Fruit fly (Drosophila melanogaster) whole organism, embryonic: ENCODE measurements around the gene Orct2.

ENCODE experiments used
- Bgb ChIP-seq: fragments of 200-800 bp; sonication (Bioruptor generic); IDR thresholded peaks from 2 replicates; pipeline ENCODE4 v1.3.6; 2022; ENCODE audit warnings: missing biosample characterization, missing genetic modification characterization; ENCODE audit not compliant: partially characterized antibody
- CG11560 ChIP-seq: fragments of 200-800 bp; sonication (Bioruptor generic); IDR thresholded peaks from 3 replicates; pipeline ENCODE4 v1.3.6; 2022; ENCODE audit warnings: missing biosample characterization, missing genetic modification characterization
- CG12071 ChIP-seq: fragments of 200-800 bp; sonication (Bioruptor generic); optimal IDR thresholded peaks from 3 replicates; lab custom pipeline; 2018; ENCODE audit warnings: missing biosample characterization, mild to moderate bottlenecking, missing genetic modification characterization
- CG12391 ChIP-seq: fragments of 200-800 bp; sonication (Bioruptor generic); optimal IDR thresholded peaks from 3 replicates; lab custom pipeline; 2018; ENCODE audit warnings: missing biosample characterization, mild to moderate bottlenecking, missing genetic modification characterization, moderate library complexity
- CG13123 ChIP-seq: fragments of 200-800 bp; sonication (Bioruptor generic); optimal IDR thresholded peaks from 2 replicates; lab custom pipeline; 2016; ENCODE audit warnings: missing biosample characterization, missing genetic modification characterization
- CG13287 ChIP-seq: fragments of 200-800 bp; sonication (Bioruptor generic); IDR thresholded peaks from 2 replicates; pipeline ENCODE4 v1.3.6; 2022; ENCODE audit warnings: missing biosample characterization, missing genetic modification characterization; ENCODE audit not compliant: partially characterized antibody
- CG15601 ChIP-seq: fragments of 200-800 bp; sonication (Bioruptor generic); optimal IDR thresholded peaks from 3 replicates; lab custom pipeline; 2019; ENCODE audit warnings: missing biosample characterization, mild to moderate bottlenecking, missing genetic modification characterization, moderate library complexity
- CG16813 ChIP-seq: fragments of 200-800 bp; sonication (Bioruptor generic); IDR thresholded peaks from 3 replicates; pipeline ENCODE4 v1.3.6; 2022; ENCODE audit warnings: missing biosample characterization, missing genetic modification characterization; ENCODE audit not compliant: partially characterized antibody
- CG17802 ChIP-seq: fragments of 200-800 bp; sonication (Bioruptor generic); optimal IDR thresholded peaks from 2 replicates; lab custom pipeline; 2018; ENCODE audit warnings: missing biosample characterization, mild to moderate bottlenecking, missing genetic modification characterization, moderate library complexity
- CG18619 ChIP-seq: fragments of 200-800 bp; sonication (Bioruptor generic); optimal IDR thresholded peaks from 3 replicates; lab custom pipeline; 2017; ENCODE audit warnings: missing biosample characterization, mild to moderate bottlenecking, missing genetic modification characterization
- CG18764 ChIP-seq: fragments of 200-800 bp; sonication (Bioruptor generic); optimal IDR thresholded peaks from 3 replicates; lab custom pipeline; 2016; ENCODE audit warnings: missing biosample characterization, missing genetic modification characterization
- CG3065 ChIP-seq: fragments of 200-800 bp; sonication (Bioruptor generic); optimal IDR thresholded peaks from 2 replicates; lab custom pipeline; 2016; ENCODE audit warnings: missing biosample characterization, missing genetic modification characterization
- CG34376 ChIP-seq: fragments of 200-800 bp; sonication (Bioruptor generic); optimal IDR thresholded peaks from 2 replicates; lab custom pipeline; 2018; ENCODE audit warnings: missing biosample characterization, mild to moderate bottlenecking, missing genetic modification characterization
- CG3847 ChIP-seq: fragments of 200-800 bp; sonication (Bioruptor generic); IDR thresholded peaks from 2 replicates; pipeline ENCODE4 v1.3.6; 2022; ENCODE audit warnings: missing biosample characterization, missing genetic modification characterization
- CG3995 ChIP-seq: fragments of 200-800 bp; sonication (Bioruptor generic); optimal IDR thresholded peaks from 3 replicates; lab custom pipeline; 2016; ENCODE audit warnings: missing biosample characterization, missing genetic modification characterization
- CG4707 ChIP-seq: fragments of 200-800 bp; sonication (Bioruptor generic); optimal IDR thresholded peaks from 2 replicates; lab custom pipeline; 2018; ENCODE audit warnings: missing biosample characterization, mild to moderate bottlenecking, missing genetic modification characterization, moderate library complexity
- CG4854 ChIP-seq: fragments of 200-800 bp; sonication (Bioruptor generic); optimal IDR thresholded peaks from 2 replicates; lab custom pipeline; 2016; ENCODE audit warnings: missing biosample characterization, missing genetic modification characterization, inconsistent platforms
- CG5245 ChIP-seq: fragments of 200-800 bp; sonication (Bioruptor generic); optimal IDR thresholded peaks from 3 replicates; lab custom pipeline; 2016; ENCODE audit warnings: missing biosample characterization, missing genetic modification characterization
- CG5953 ChIP-seq: fragments of 200-800 bp; sonication (Bioruptor generic); IDR thresholded peaks from 2 replicates; pipeline ENCODE4 v1.3.6; 2022; ENCODE audit warnings: missing biosample characterization, missing genetic modification characterization
- CG8089 ChIP-seq: fragments of 200-800 bp; sonication (Bioruptor generic); optimal IDR thresholded peaks from 3 replicates; lab custom pipeline; 2016; ENCODE audit warnings: missing biosample characterization, missing genetic modification characterization
- CG8478 ChIP-seq: fragments of >200 bp; optimal IDR thresholded peaks from 2 replicates; lab custom pipeline; 2018
- CG9797 ChIP-seq: fragments of 200-800 bp; sonication (Bioruptor generic); optimal IDR thresholded peaks from 3 replicates; lab custom pipeline; 2018; ENCODE audit warnings: missing biosample characterization, mild to moderate bottlenecking, missing genetic modification characterization
- CG9817 ChIP-seq: fragments of 200-800 bp; sonication (Bioruptor generic); optimal IDR thresholded peaks from 2 replicates; lab custom pipeline; 2018; ENCODE audit warnings: missing biosample characterization, mild to moderate bottlenecking, missing genetic modification characterization, moderate library complexity
- CrebB ChIP-seq: fragments of 200-800 bp; sonication (Bioruptor generic); optimal IDR thresholded peaks from 3 replicates; lab custom pipeline; 2018; ENCODE audit warnings: missing biosample characterization, mild to moderate bottlenecking, missing genetic modification characterization
- D ChIP-seq, 2 experiments: fragments of 200-800 bp in 1 of 2; fragments of >200 bp in 1 of 2; sonication (Bioruptor generic) in 1 of 2; optimal IDR thresholded peaks; 2 replicates in 1 of 2; 3 replicates in 1 of 2; lab custom pipeline; 2017; ENCODE audit warnings: mild to moderate bottlenecking in 1 of 2, missing biosample characterization in 1 of 2, missing genetic modification characterization in 1 of 2, missing genetic modification reagents in 1 of 2
- Ets65A ChIP-seq: fragments of 200-800 bp; sonication (Bioruptor generic); peaks from one replicate; lab custom pipeline; 2016; ENCODE audit warnings: missing biosample characterization, missing genetic modification characterization
- HHEX ChIP-seq: fragments of 200-800 bp; sonication (Bioruptor generic); optimal IDR thresholded peaks from 3 replicates; lab custom pipeline; 2017; ENCODE audit warnings: missing biosample characterization, mild to moderate bottlenecking, missing genetic modification characterization, missing genetic modification reagents
- HmgD ChIP-seq: fragments of 200-800 bp; sonication (Bioruptor generic); optimal IDR thresholded peaks from 3 replicates; lab custom pipeline; 2016; ENCODE audit warnings: missing biosample characterization, missing genetic modification characterization
- Mrtf ChIP-seq: fragments of 200-800 bp; sonication (Bioruptor generic); IDR thresholded peaks from 3 replicates; pipeline ENCODE4 v1.3.6; 2022; ENCODE audit warnings: missing biosample characterization, missing genetic modification characterization
- Poxn ChIP-seq: fragments of 200-800 bp; sonication (Bioruptor generic); IDR thresholded peaks from 2 replicates; pipeline ENCODE4 v1.3.6; 2022; ENCODE audit warnings: missing biosample characterization, missing genetic modification characterization
- Trl ChIP-seq, 3 experiments: fragments of >200 bp in 2 of 3; fragments of 200-800 bp in 1 of 3; sonication (Bioruptor generic) in 1 of 3; optimal IDR thresholded peaks; 2 replicates in 1 of 3; 3 replicates in 2 of 3; lab custom pipeline; 2016 to 2017; ENCODE audit warnings: missing biosample characterization in 1 of 3, missing genetic modification characterization in 1 of 3
- bigmax ChIP-seq: fragments of 200-800 bp; sonication (Bioruptor generic); optimal IDR thresholded peaks from 2 replicates; lab custom pipeline; 2018; ENCODE audit warnings: missing biosample characterization, mild to moderate bottlenecking, missing genetic modification characterization
- bowl ChIP-seq: fragments of 200-800 bp; sonication (Bioruptor generic); IDR thresholded peaks from 2 replicates; pipeline ENCODE4 v1.3.6; 2022; ENCODE audit warnings: missing biosample characterization, missing genetic modification characterization
- cas ChIP-seq: fragments of 200-800 bp; sonication (Bioruptor generic); IDR thresholded peaks from 2 replicates; pipeline ENCODE4 v1.3.6; 2022; ENCODE audit warnings: missing biosample characterization, missing genetic modification characterization
- ci ChIP-seq: fragments of 200-800 bp; sonication (Bioruptor generic); IDR thresholded peaks from 3 replicates; pipeline ENCODE4 v1.3.6; 2022; ENCODE audit warnings: missing biosample characterization, missing genetic modification characterization
- emc ChIP-seq: fragments of 200-800 bp; sonication (Bioruptor generic); optimal IDR thresholded peaks from 2 replicates; lab custom pipeline; 2016; ENCODE audit warnings: missing biosample characterization, missing genetic modification characterization
- gcm2 ChIP-seq: fragments of 200-800 bp; sonication (Bioruptor generic); optimal IDR thresholded peaks from 2 replicates; lab custom pipeline; 2016; ENCODE audit warnings: missing biosample characterization, missing genetic modification characterization
- her ChIP-seq: fragments of 200-800 bp; sonication (Bioruptor generic); optimal IDR thresholded peaks from 2 replicates; lab custom pipeline; 2016; ENCODE audit warnings: missing biosample characterization, missing genetic modification characterization
- ind ChIP-seq: fragments of 200-800 bp; sonication (Bioruptor generic); optimal IDR thresholded peaks from 3 replicates; lab custom pipeline; 2016; ENCODE audit warnings: missing biosample characterization, missing genetic modification characterization
- insv ChIP-seq, 2 experiments: fragments of 200-800 bp; sonication (Bioruptor generic); optimal IDR thresholded peaks; 3 replicates each; lab custom pipeline; 2016 to 2018; ENCODE audit warnings: missing biosample characterization in 2 of 2, missing genetic modification characterization in 2 of 2
- mam ChIP-seq: fragments of 200-800 bp; sonication (Bioruptor generic); optimal IDR thresholded peaks from 3 replicates; lab custom pipeline; 2016; ENCODE audit warnings: missing biosample characterization, missing genetic modification characterization
- nmo ChIP-seq: fragments of 200-800 bp; sonication (Bioruptor generic); optimal IDR thresholded peaks from 2 replicates; lab custom pipeline; 2018; ENCODE audit warnings: missing biosample characterization, mild to moderate bottlenecking, missing genetic modification characterization, moderate library complexity
- p53 ChIP-seq: fragments of 200-800 bp; sonication (Bioruptor generic); optimal IDR thresholded peaks from 2 replicates; lab custom pipeline; 2016; ENCODE audit warnings: missing biosample characterization, missing genetic modification characterization
- pnt ChIP-seq: fragments of 200-800 bp; sonication (Bioruptor generic); optimal IDR thresholded peaks from 3 replicates; lab custom pipeline; 2016; ENCODE audit warnings: missing biosample characterization, missing genetic modification characterization
- stwl ChIP-seq: fragments of 200-800 bp; sonication (Bioruptor generic); optimal IDR thresholded peaks from 3 replicates; lab custom pipeline; 2018; ENCODE audit warnings: missing biosample characterization, mild to moderate bottlenecking, missing genetic modification characterization, moderate library complexity
- tll ChIP-seq, 2 experiments: fragments of 200-800 bp in 1 of 2; fragments of >200 bp in 1 of 2; sonication (Bioruptor generic) in 1 of 2; optimal IDR thresholded peaks; 2 replicates each; lab custom pipeline; 2017 to 2019; ENCODE audit warnings: missing biosample characterization in 2 of 2, missing genetic modification characterization in 2 of 2, mild to moderate bottlenecking in 1 of 2, moderate library complexity in 1 of 2
- zen2 ChIP-seq: fragments of 200-800 bp; sonication (Bioruptor generic); IDR thresholded peaks from 3 replicates; pipeline ENCODE4 v1.3.6; 2022; ENCODE audit warnings: missing biosample characterization, missing genetic modification characterization; ENCODE audit not compliant: partially characterized antibody

The Orct2 gene

dm6 chr3R:24276104-24277008 is 3.5 kb downstream of the Orct2 start, which contains the start of gene Orct (continued):
- TF ChIP-seq mam (GFP tag; lab: Kevin White, UChicago) (peak; percentile 76), Ets65A (GFP tag; lab: Kevin White, UChicago) (peak; percentile 84), bowl (GFP tag; lab: Robert Waterston, UW) (0 out of 2 replicates have a peak, but pooled peaks have one; percentile 6), CG5245 (GFP tag; lab: Kevin White, UChicago) (peak; percentile 30), emc (GFP tag; lab: Kevin White, UChicago) (peak; percentile 27), nmo (GFP tag; lab: Kevin White, UChicago) (peak; percentile 74), pnt (peak; percentile 49), CrebB (tag; lab: Kevin White, UChicago) (peak; percentile 70), CG8089 (GFP tag; lab: Kevin White, UChicago) (peak; percentile 27), CG9797 (no peak), cas (no peak), zen2 (no peak), CG13287 (GFP tag; lab: Robert Waterston, UW) (no peak), CG4707 (GFP tag; lab: Kevin White, UChicago) (peak; percentile 38), tll (GFP tag; optimal IDR thresholded peaks at IDR 0.05; lab: Kevin White, UChicago) (no peak), Poxn (GFP tag; lab: Robert Waterston, UW) (0 out of 2 replicates have a peak, but pooled peaks have one; percentile 19), Trl (optimal IDR thresholded peaks at IDR 0.05; lab: Kevin White, UChicago) (peak in 1 of 2 experiments; percentile 31), Trl (GFP tag; optimal IDR thresholded peaks at IDR 0.05; lab: Kevin White, UChicago) (peak; percentile 30), Bgb (GFP tag; lab: Robert Waterston, UW) (peak; percentile 30; the same call in 1 of the 2 replicates), CG11560 (tag; lab: Robert Waterston, UW) (peak; percentile 51; the same call in 1 of the 3 replicates), CG13123 (GFP tag; lab: Kevin White, UChicago) (no peak), ind (peak; percentile 66), D (optimal IDR thresholded peaks at IDR 0.05; lab: Kevin White, UChicago) (no peak), D (GFP tag; optimal IDR thresholded peaks at IDR 0.05; lab: Kevin White, UChicago) (peak; percentile 33), CG12071 (GFP tag; lab: Kevin White, UChicago) (peak; percentile 59), CG3995 (GFP tag; lab: Kevin White, UChicago) (no peak), CG18619 (GFP tag; lab: Kevin White, UChicago) (peak; percentile 88), CG16813 (GFP tag; lab: Robert Waterston, UW) (no peak), CG5953 (GFP tag; lab: Robert Waterston, UW) (no peak), bigmax (GFP tag; lab: Kevin White, UChicago) (no peak), CG8478 (no peak), p53 (no peak), CG18764 (peak; percentile 32), CG12391 (tag; lab: Kevin White, UChicago) (peak; percentile 78), CG17802 (tag; lab: Kevin White, UChicago) (no peak), Mrtf (GFP tag; lab: Robert Waterston, UW) (peak; percentile 58; the same call in 2 of the 3 replicates), CG9817 (peak; percentile 68), HHEX (GFP tag; lab: Kevin White, UChicago) (peak; percentile 85), insv (GFP tag; optimal IDR thresholded peaks at IDR 0.05; lab: Kevin White, UChicago) (peak in 1 of 2 experiments; percentile 21), stwl (tag; lab: Kevin White, UChicago) (no peak), gcm2 (GFP tag; lab: Kevin White, UChicago) (no peak), CG34376 (GFP tag; lab: Kevin White, UChicago) (peak; percentile 72), her (GFP tag; lab: Kevin White, UChicago) (peak; percentile 40), CG4854 (GFP tag; lab: Kevin White, UChicago) (peak; percentile 42), CG3065 (GFP tag; lab: Kevin White, UChicago) (no peak), CG3847 (GFP tag; lab: Robert Waterston, UW) (peak; percentile 66; the same call in 1 of the 2 replicates), CG15601 (tag; lab: Kevin White, UChicago) (peak; percentile 20), HmgD (GFP tag; lab: Kevin White, UChicago) (no peak), ci (GFP tag; lab: Robert Waterston, UW) (no peak; the same call in 1 of the 3 replicates)
